Worm (Caenorhabditis elegans) whole organism, L1 larva: ENCODE measurements around the gene T24C4.2.

Experiments used
- C04F5.9 ChIP-seq: sonication (generic microtip); optimal IDR thresholded peaks from 2 replicates; lab custom pipeline; 2016; ENCODE audit warnings: missing genetic modification characterization, missing compliant biosample characterization
- C16A3.4 ChIP-seq: fragments of 150-350 bp; optimal IDR thresholded peaks from 2 replicates; lab custom pipeline; 2014; ENCODE audit warnings: missing biosample characterization, missing genetic modification characterization
- F16B12.6 ChIP-seq: fragments of 150-350 bp; optimal IDR thresholded peaks from 2 replicates; lab custom pipeline; 2014; ENCODE audit warnings: missing biosample characterization, missing genetic modification characterization
- aha-1 ChIP-seq: fragments of 150-350 bp; optimal IDR thresholded peaks from 2 replicates; lab custom pipeline; 2014; ENCODE audit warnings: missing biosample characterization, missing genetic modification characterization
- aly-2 ChIP-seq: fragments of 150-350 bp; optimal IDR thresholded peaks from 2 replicates; lab custom pipeline; 2014; ENCODE audit warnings: missing biosample characterization, missing genetic modification characterization
- ama-1 ChIP-seq: fragments of 150-350 bp; optimal IDR thresholded peaks from 2 replicates; lab custom pipeline; 2014
- ceh-63 ChIP-seq: fragments of 200-800 bp; sonication (Bioruptor generic); optimal IDR thresholded peaks from 2 replicates; lab custom pipeline; 2018; ENCODE audit warnings: mild to moderate bottlenecking, missing genetic modification characterization, missing compliant biosample characterization
- ceh-8 ChIP-seq: fragments of 200-800 bp; sonication (Bioruptor generic); optimal IDR thresholded peaks from 2 replicates; lab custom pipeline; 2018; ENCODE audit warnings: mild to moderate bottlenecking, missing genetic modification characterization, moderate library complexity, missing compliant biosample characterization
- ceh-88 ChIP-seq: fragments of 200-800 bp; sonication (Bioruptor generic); IDR thresholded peaks from 2 replicates; pipeline ENCODE4 v1.3.6; 2022; ENCODE audit warnings: missing genetic modification characterization, missing compliant biosample characterization
- ceh-90 ChIP-seq: sonication (generic microtip); optimal IDR thresholded peaks from 2 replicates; lab custom pipeline; 2016; ENCODE audit warnings: missing genetic modification characterization, missing compliant biosample characterization
- dpl-1 ChIP-seq, 3 experiments: fragments of 150-350 bp in 2 of 3; sonication (generic microtip) in 1 of 3; optimal IDR thresholded peaks; 2 replicates each; lab custom pipeline; 2014 to 2017; ENCODE audit warnings: missing biosample characterization in 3 of 3, missing genetic modification characterization in 3 of 3, missing genetic modification reagents in 3 of 3
- dsc-1 ChIP-seq: sonication (generic microtip); optimal IDR thresholded peaks from 2 replicates; lab custom pipeline; 2016; ENCODE audit warnings: mild to moderate bottlenecking, missing genetic modification characterization, missing compliant biosample characterization
- efl-1 ChIP-seq, 4 experiments: fragments of 150-350 bp; optimal IDR thresholded peaks in 3 of 4; peaks in 1 of 4; 1 replicate in 1 of 4; 2 replicates in 3 of 4; lab custom pipeline; 2014; ENCODE audit warnings: missing biosample characterization in 2 of 4, missing genetic modification characterization in 2 of 4, missing genetic modification reagents in 2 of 4
- efl-3 ChIP-seq: fragments of 200-800 bp; sonication (Bioruptor generic); optimal IDR thresholded peaks from 2 replicates; lab custom pipeline; 2018; ENCODE audit warnings: mild to moderate bottlenecking, missing genetic modification characterization, missing compliant biosample characterization
- ets-5 ChIP-seq: fragments of 200-800 bp; sonication (Bioruptor generic); IDR thresholded peaks from 2 replicates; pipeline ENCODE4 v1.3.6; 2022; ENCODE audit warnings: missing genetic modification characterization, missing compliant biosample characterization
- fkh-10 ChIP-seq: sonication (generic microtip); optimal IDR thresholded peaks from 2 replicates; lab custom pipeline; 2017; ENCODE audit warnings: missing biosample characterization, missing genetic modification reagents, missing genetic modification characterization
- fkh-4 ChIP-seq: sonication (generic microtip); optimal IDR thresholded peaks from 2 replicates; lab custom pipeline; 2016; ENCODE audit warnings: missing compliant biosample characterization, missing genetic modification characterization, borderline replicate concordance
- fos-1 ChIP-seq: fragments of 150-350 bp; optimal IDR thresholded peaks from 2 replicates; lab custom pipeline; 2014; ENCODE audit warnings: missing biosample characterization, missing genetic modification characterization
- hlh-17 ChIP-seq: fragments of 200-800 bp; sonication (Bioruptor generic); optimal IDR thresholded peaks from 2 replicates; lab custom pipeline; 2018; ENCODE audit warnings: missing genetic modification characterization, mild to moderate bottlenecking, missing compliant biosample characterization, moderate library complexity, borderline replicate concordance
- hlh-4 ChIP-seq: sonication (generic microtip); optimal IDR thresholded peaks from 2 replicates; lab custom pipeline; 2016; ENCODE audit warnings: mild to moderate bottlenecking, missing genetic modification characterization, missing compliant biosample characterization
- hpl-2 ChIP-seq: fragments of 150-350 bp; optimal IDR thresholded peaks from 2 replicates; lab custom pipeline; 2014; ENCODE audit warnings: missing biosample characterization, missing genetic modification reagents, missing genetic modification characterization
- jun-1 ChIP-seq: fragments of 150-350 bp; optimal IDR thresholded peaks from 2 replicates; lab custom pipeline; 2014; ENCODE audit warnings: missing biosample characterization, missing genetic modification reagents, missing genetic modification characterization
- lin-13 ChIP-seq: fragments of 150-350 bp; optimal IDR thresholded peaks from 2 replicates; lab custom pipeline; 2014; ENCODE audit warnings: missing biosample characterization, missing genetic modification reagents, missing genetic modification characterization
- lin-14 ChIP-seq: fragments of 200-800 bp; sonication (Bioruptor generic); optimal IDR thresholded peaks from 2 replicates; lab custom pipeline; 2018; ENCODE audit warnings: mild to moderate bottlenecking, missing genetic modification characterization, moderate library complexity, missing compliant biosample characterization
- lin-35 ChIP-seq, 2 experiments: fragments of 150-350 bp; optimal IDR thresholded peaks; 2 replicates each; lab custom pipeline; 2014; ENCODE audit warnings: missing biosample characterization in 2 of 2, missing genetic modification characterization in 2 of 2, missing genetic modification reagents in 2 of 2
- lin-39 ChIP-seq: fragments of 150-350 bp; optimal IDR thresholded peaks from 2 replicates; lab custom pipeline; 2014; ENCODE audit warnings: missing biosample characterization, missing genetic modification reagents, missing genetic modification characterization
- lsy-2 ChIP-seq, 2 experiments: fragments of 150-350 bp; optimal IDR thresholded peaks; 2 replicates each; lab custom pipeline; 2014; ENCODE audit warnings: missing biosample characterization in 2 of 2, missing genetic modification characterization in 2 of 2
- mdl-1 ChIP-seq, 2 experiments: fragments of 150-350 bp; optimal IDR thresholded peaks; 2 replicates each; lab custom pipeline; 2014 to 2017; ENCODE audit warnings: missing biosample characterization in 2 of 2, missing genetic modification characterization in 2 of 2, inconsistent platforms in 1 of 2
- mef-2 ChIP-seq: fragments of 150-350 bp; optimal IDR thresholded peaks from 2 replicates; lab custom pipeline; 2014; ENCODE audit warnings: missing biosample characterization, missing genetic modification characterization
- mep-1 ChIP-seq: fragments of 150-350 bp; optimal IDR thresholded peaks from 2 replicates; lab custom pipeline; 2014; ENCODE audit warnings: missing biosample characterization, missing genetic modification characterization
- nhr-20 ChIP-seq: sonication (generic microtip); optimal IDR thresholded peaks from 2 replicates; lab custom pipeline; 2016; ENCODE audit warnings: mild to moderate bottlenecking, missing genetic modification characterization, missing compliant biosample characterization
- nhr-28 ChIP-seq: fragments of 150-350 bp; optimal IDR thresholded peaks from 2 replicates; lab custom pipeline; 2014; ENCODE audit warnings: missing biosample characterization, missing genetic modification characterization
- nhr-71 ChIP-seq: sonication (generic microtip); optimal IDR thresholded peaks from 2 replicates; lab custom pipeline; 2016; ENCODE audit warnings: mild to moderate bottlenecking, missing genetic modification characterization, moderate library complexity, missing compliant biosample characterization
- nhr-85 ChIP-seq: sonication (generic microtip); peaks from one replicate; lab custom pipeline; 2016; ENCODE audit warnings: missing genetic modification characterization, inconsistent platforms, missing compliant biosample characterization
- nhr-90 ChIP-seq: sonication (generic microtip); optimal IDR thresholded peaks from 2 replicates; lab custom pipeline; 2016; ENCODE audit warnings: mild to moderate bottlenecking, missing genetic modification characterization, missing compliant biosample characterization; ENCODE audit not compliant: poor library complexity
- pax-3 ChIP-seq: fragments of 200-800 bp; sonication (Bioruptor generic); optimal IDR thresholded peaks from 2 replicates; lab custom pipeline; 2018; ENCODE audit warnings: mild to moderate bottlenecking, missing genetic modification characterization, moderate library complexity, missing compliant biosample characterization
- pqm-1 ChIP-seq: sonication (generic microtip); optimal IDR thresholded peaks from 3 replicates; lab custom pipeline; 2017; ENCODE audit warnings: missing biosample characterization, missing genetic modification characterization
- rnt-1 ChIP-seq: sonication (generic microtip); optimal IDR thresholded peaks from 2 replicates; lab custom pipeline; 2016; ENCODE audit warnings: mild to moderate bottlenecking, missing genetic modification characterization, moderate library complexity, missing compliant biosample characterization
- skn-1 ChIP-seq: fragments of 150-350 bp; optimal IDR thresholded peaks from 2 replicates; lab custom pipeline; 2014; ENCODE audit warnings: missing biosample characterization, missing genetic modification characterization
- sox-4 ChIP-seq: sonication (generic microtip); optimal IDR thresholded peaks from 2 replicates; lab custom pipeline; 2016; ENCODE audit warnings: missing genetic modification characterization, missing compliant biosample characterization
- sptf-1 ChIP-seq: fragments of 150-350 bp; optimal IDR thresholded peaks from 2 replicates; lab custom pipeline; 2014; ENCODE audit warnings: missing biosample characterization, missing genetic modification characterization
- tlp-1 ChIP-seq: fragments of 150-350 bp; optimal IDR thresholded peaks from 2 replicates; lab custom pipeline; 2014; ENCODE audit warnings: missing biosample characterization, missing genetic modification characterization
- unc-130 ChIP-seq: fragments of 150-350 bp; optimal IDR thresholded peaks from 2 replicates; lab custom pipeline; 2017; ENCODE audit warnings: missing biosample characterization, missing genetic modification characterization, inconsistent platforms
- unc-30 ChIP-seq: sonication (generic microtip); optimal IDR thresholded peaks from 2 replicates; lab custom pipeline; 2017; ENCODE audit warnings: missing biosample characterization, missing genetic modification characterization
- unc-62 ChIP-seq: fragments of 150-350 bp; optimal IDR thresholded peaks from 2 replicates; lab custom pipeline; 2014; ENCODE audit warnings: missing biosample characterization, missing genetic modification reagents, missing genetic modification characterization
- vab-15 ChIP-seq: sonication (generic microtip); optimal IDR thresholded peaks from 2 replicates; lab custom pipeline; 2017; ENCODE audit warnings: missing genotype, mild to moderate bottlenecking, missing genetic modification characterization, missing compliant biosample characterization
- zag-1 ChIP-seq: fragments of 150-350 bp; optimal IDR thresholded peaks from 2 replicates; lab custom pipeline; 2014; ENCODE audit warnings: missing biosample characterization, missing genetic modification characterization
- zip-4 ChIP-seq: fragments of 200-800 bp; sonication (Bioruptor generic); optimal IDR thresholded peaks from 2 replicates; lab custom pipeline; 2018; ENCODE audit warnings: mild to moderate bottlenecking, missing genetic modification characterization, moderate library complexity, missing compliant biosample characterization
- ztf-11 ChIP-seq, 2 experiments: sonication (generic microtip); optimal IDR thresholded peaks; 2 replicates each; lab custom pipeline; 2016 to 2017; ENCODE audit warnings: missing genetic modification characterization in 2 of 2, missing biosample characterization in 1 of 2, missing compliant biosample characterization in 1 of 2
- ztf-4 ChIP-seq: fragments of 150-350 bp; optimal IDR thresholded peaks from 2 replicates; lab custom pipeline; 2014; ENCODE audit warnings: missing biosample characterization, missing genetic modification characterization

Gene T24C4.2

DNA sequence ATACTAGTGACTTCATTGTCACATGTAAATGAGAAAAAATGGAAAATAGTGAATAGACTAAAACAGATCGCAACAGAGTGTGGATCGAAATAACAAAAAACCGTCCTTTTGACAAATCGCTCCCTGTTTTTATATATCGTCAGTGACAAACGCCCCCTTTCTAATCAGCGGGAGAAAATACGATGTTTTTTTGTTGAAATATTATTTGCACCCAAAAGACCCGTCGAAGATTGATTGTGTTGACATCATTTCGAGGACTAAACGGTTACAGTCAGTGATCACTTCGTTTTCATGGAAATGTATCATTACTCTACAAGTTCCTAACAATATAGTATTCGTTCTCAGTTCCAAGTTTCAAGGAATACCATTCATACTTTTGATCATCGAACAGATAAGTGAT, 30.3 kb downstream of the T24C4.2 start, which contains the start of gene dos-3:
TSS of gene dos-3 (minus strand) at position 101 of the 400 bp plus-strand sequence.
- TF ChIP-seq pqm-1 (tag; lab: Kevin White, UChicago) (no peak), mdl-1 (tag; optimal IDR thresholded peaks at IDR 0.05; lab: Kevin White, UChicago) (no peak), sptf-1 (tag; lab: Kevin White, UChicago) (no peak), hpl-2 (GFP tag; lab: Kevin White, UChicago) (no peak), aha-1 (no peak), nhr-28 (tag; lab: Kevin White, UChicago) (no peak), dpl-1 (GFP tag; optimal IDR thresholded peaks at IDR 0.05; lab: Kevin White, UChicago) (no peak), skn-1 (tag; lab: Kevin White, UChicago) (no peak), fkh-4 (no peak), fos-1 (tag; lab: Kevin White, UChicago) (no peak), mef-2 (tag; lab: Kevin White, UChicago) (no peak), lin-39 (tag; lab: Kevin White, UChicago) (no peak)

DNA sequence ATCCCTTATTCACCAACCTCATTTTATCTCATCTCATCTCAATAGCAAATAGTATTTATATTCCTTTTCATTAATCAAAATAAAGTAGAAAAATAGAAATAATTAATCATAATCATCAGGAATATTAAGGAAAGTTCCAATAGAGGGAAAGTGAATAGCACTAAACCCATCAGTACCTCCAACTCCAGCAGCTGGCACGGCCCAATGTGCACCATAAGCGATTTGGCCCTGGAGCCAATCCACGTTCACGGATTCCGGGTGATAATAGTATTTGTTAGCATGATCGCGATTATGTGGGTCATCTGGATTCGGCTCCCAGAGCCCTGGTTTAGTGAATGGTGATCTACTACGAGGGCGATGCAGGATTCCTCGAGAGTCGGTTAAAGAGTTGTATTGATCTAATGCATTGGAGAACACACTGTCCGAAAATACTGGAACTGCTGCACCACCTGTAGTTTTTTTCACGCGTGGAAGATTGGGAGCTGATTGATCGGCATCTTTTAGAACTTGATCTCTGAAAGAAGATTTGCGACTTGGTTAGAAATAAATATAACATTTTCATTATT, 34.0 kb downstream of the T24C4.2 start:
- TF ChIP-seq vab-15 (tag; lab: Kevin White, UChicago), result no peak
- TF ChIP-seq rnt-1 (tag; lab: Kevin White, UChicago), result peak; percentile 38
- peak; percentile 31 for TF ChIP-seq nhr-20
- no peak for TF ChIP-seq lin-13
- peak; percentile 73 for TF ChIP-seq ceh-88 (GFP tag; lab: Robert Waterston, UW)
- peak; percentile 81 for TF ChIP-seq ztf-4 (tag; lab: Kevin White, UChicago)
- TF ChIP-seq zag-1 (tag; lab: Kevin White, UChicago), result no peak
- TF ChIP-seq pax-3, result peak; percentile 71
- TF ChIP-seq nhr-71 (tag; lab: Kevin White, UChicago), result peak; percentile 75
- TF ChIP-seq hlh-4, result no peak
- TF ChIP-seq aha-1, result no peak
- peak; percentile 75 for TF ChIP-seq nhr-85 (tag; lab: Kevin White, UChicago)
- TF ChIP-seq dpl-1 (GFP tag; optimal IDR thresholded peaks at IDR 0.05; lab: Kevin White, UChicago), result no peak
- peak; percentile 34 for TF ChIP-seq aly-2
- TF ChIP-seq nhr-90 (tag; lab: Kevin White, UChicago), result peak; percentile 69
- peak; percentile 60 for TF ChIP-seq fkh-10 (GFP tag; lab: Kevin White, UChicago)
- no peak for TF ChIP-seq sox-4
- TF ChIP-seq F16B12.6, result no peak
- TF ChIP-seq ceh-90, result no peak
- no peak for TF ChIP-seq C04F5.9 (tag; lab: Kevin White, UChicago)
- TF ChIP-seq ama-1, result peak; percentile 97
- peak in 1 of 2 experiments; percentile 63 for TF ChIP-seq ztf-11 (tag; optimal IDR thresholded peaks at IDR 0.05; lab: Kevin White, UChicago)
- peak; percentile 84 for TF ChIP-seq hlh-17 (GFP tag; lab: Kevin White, UChicago)
- no peak for TF ChIP-seq zip-4 (GFP tag; lab: Kevin White, UChicago)
- TF ChIP-seq lsy-2 (tag; optimal IDR thresholded peaks at IDR 0.05; lab: Kevin White, UChicago), result peak; percentile 40 to 64
- peak; percentile 26 for TF ChIP-seq ceh-8 (GFP tag; lab: Kevin White, UChicago)
- TF ChIP-seq mep-1 (tag; lab: Kevin White, UChicago), result no peak
- peak; percentile 4 for TF ChIP-seq fos-1 (tag; lab: Kevin White, UChicago)
- TF ChIP-seq jun-1 (tag; lab: Kevin White, UChicago), result peak; percentile 68
- TF ChIP-seq lin-14 (GFP tag; lab: Kevin White, UChicago), result peak; percentile 11
- TF ChIP-seq ets-5 (GFP tag; lab: Robert Waterston, UW), result peak; percentile 94; the same call in 1 of the 2 replicates
- peak in 1 of 2 experiments; percentile 19 for TF ChIP-seq lin-35 (GFP tag; optimal IDR thresholded peaks at IDR 0.05; lab: Kevin White, UChicago)
- no peak for TF ChIP-seq unc-62 (GFP tag; lab: Kevin White, UChicago)
- TF ChIP-seq skn-1 (tag; lab: Kevin White, UChicago), result peak; percentile 30
- peak; percentile 23 for TF ChIP-seq C16A3.4 (tag; lab: Kevin White, UChicago)
- TF ChIP-seq unc-30, result no peak
- TF ChIP-seq ceh-63 (GFP tag; lab: Kevin White, UChicago), result no peak
- peak; percentile 32 for TF ChIP-seq dsc-1
- no peak for TF ChIP-seq tlp-1
- TF ChIP-seq efl-3 (GFP tag; lab: Kevin White, UChicago), result no peak
- TF ChIP-seq efl-1 (optimal IDR thresholded peaks at IDR 0.05; lab: Kevin White, UChicago), result peak; percentile 34 to 45
- no peak for TF ChIP-seq efl-1 (GFP tag; optimal IDR thresholded peaks at IDR 0.05 in 1 of 2; lab: Kevin White, UChicago)
- TF ChIP-seq unc-130 (tag; lab: Kevin White, UChicago), result no peak
- no peak for TF ChIP-seq hpl-2 (GFP tag; lab: Kevin White, UChicago)
